Fruit fly (Drosophila melanogaster) whole organism, embryonic: ENCODE measurements around the gene ZnT63C.

Experiments used
- Ada2b ChIP-seq: fragments of 200-800 bp; sonication (Bioruptor generic); IDR thresholded peaks from 2 replicates; pipeline ENCODE4 v1.3.6; 2022; ENCODE audit warnings: missing biosample characterization, missing genetic modification characterization
- B-H2 ChIP-seq: fragments of 200-800 bp; sonication (Bioruptor generic); optimal IDR thresholded peaks from 2 replicates; lab custom pipeline; 2018; ENCODE audit warnings: missing biosample characterization, mild to moderate bottlenecking, missing genetic modification characterization
- CG10543 ChIP-seq: fragments of 200-800 bp; sonication (Bioruptor generic); optimal IDR thresholded peaks from 3 replicates; lab custom pipeline; 2017; ENCODE audit warnings: missing biosample characterization, mild to moderate bottlenecking, missing genetic modification characterization, moderate library complexity
- CG10959 ChIP-seq: fragments of 200-800 bp; sonication (Bioruptor generic); IDR thresholded peaks from 2 replicates; pipeline ENCODE4 v1.3.6; 2022; ENCODE audit warnings: missing biosample characterization, missing genetic modification characterization
- CG11093 ChIP-seq: fragments of 200-800 bp; sonication (Bioruptor generic); IDR thresholded peaks from 3 replicates; pipeline ENCODE4 v1.3.6; 2022; ENCODE audit warnings: missing biosample characterization, missing genetic modification characterization
- CG12391 ChIP-seq: fragments of 200-800 bp; sonication (Bioruptor generic); optimal IDR thresholded peaks from 3 replicates; lab custom pipeline; 2018; ENCODE audit warnings: missing biosample characterization, mild to moderate bottlenecking, missing genetic modification characterization, moderate library complexity
- CG13775 ChIP-seq: fragments of 200-800 bp; sonication (Bioruptor generic); optimal IDR thresholded peaks from 3 replicates; lab custom pipeline; 2017; ENCODE audit warnings: missing biosample characterization, mild to moderate bottlenecking, missing genetic modification characterization
- CG14441 ChIP-seq: fragments of 200-800 bp; sonication (Bioruptor generic); IDR thresholded peaks from 2 replicates; pipeline ENCODE4 v1.3.6; 2022; ENCODE audit warnings: missing biosample characterization, missing genetic modification characterization
- CG14667 ChIP-seq: fragments of 200-800 bp; sonication (Bioruptor generic); IDR thresholded peaks from 2 replicates; pipeline ENCODE4 v1.3.6; 2022; ENCODE audit warnings: missing biosample characterization, missing genetic modification characterization
- CG1529 ChIP-seq: fragments of 200-800 bp; sonication (Bioruptor generic); optimal IDR thresholded peaks from 3 replicates; lab custom pipeline; 2018; ENCODE audit warnings: missing biosample characterization, missing genetic modification characterization
- CG15696 ChIP-seq: fragments of 200-800 bp; sonication (Bioruptor generic); optimal IDR thresholded peaks from 2 replicates; lab custom pipeline; 2019; ENCODE audit warnings: missing biosample characterization, mild to moderate bottlenecking, missing genetic modification characterization, moderate library complexity
- CG17829 ChIP-seq: fragments of 200-800 bp; optimal IDR thresholded peaks from 2 replicates; lab custom pipeline; 2019; ENCODE audit warnings: missing biosample characterization, mild to moderate bottlenecking, missing genetic modification characterization, moderate library complexity
- CG18599 ChIP-seq: fragments of 200-800 bp; sonication (Bioruptor generic); optimal IDR thresholded peaks from 3 replicates; lab custom pipeline; 2017; ENCODE audit warnings: missing biosample characterization, missing genetic modification characterization, mild to moderate bottlenecking, moderate library complexity, missing genetic modification reagents
- CG18619 ChIP-seq: fragments of 200-800 bp; sonication (Bioruptor generic); optimal IDR thresholded peaks from 3 replicates; lab custom pipeline; 2017; ENCODE audit warnings: missing biosample characterization, mild to moderate bottlenecking, missing genetic modification characterization
- CG2712 ChIP-seq: fragments of 200-800 bp; optimal IDR thresholded peaks from 3 replicates; lab custom pipeline; 2019; ENCODE audit warnings: missing biosample characterization, mild to moderate bottlenecking, missing genetic modification characterization, moderate library complexity
- CG30431 ChIP-seq: fragments of 200-800 bp; sonication (Bioruptor generic); optimal IDR thresholded peaks from 2 replicates; lab custom pipeline; 2017; ENCODE audit warnings: missing biosample characterization, missing genetic modification characterization
- CG42726 ChIP-seq: fragments of 200-800 bp; sonication (Bioruptor generic); IDR thresholded peaks from 2 replicates; pipeline ENCODE4 v1.3.6; 2022; ENCODE audit warnings: missing biosample characterization, missing genetic modification characterization; ENCODE audit not compliant: partially characterized antibody
- CG6813 ChIP-seq: fragments of 200-800 bp; sonication (Bioruptor generic); optimal IDR thresholded peaks from 2 replicates; lab custom pipeline; 2017; ENCODE audit warnings: missing biosample characterization, missing genetic modification characterization, mild to moderate bottlenecking, moderate library complexity, missing genetic modification reagents
- CG7556 ChIP-seq: fragments of 200-800 bp; sonication (Bioruptor generic); optimal IDR thresholded peaks from 2 replicates; lab custom pipeline; 2017; ENCODE audit warnings: missing biosample characterization, mild to moderate bottlenecking, missing genetic modification characterization
- CG7786 ChIP-seq: fragments of 200-800 bp; sonication (Bioruptor generic); optimal IDR thresholded peaks from 2 replicates; lab custom pipeline; 2016; ENCODE audit warnings: missing biosample characterization, missing genetic modification characterization
- CG9727 ChIP-seq: fragments of 200-800 bp; sonication (Bioruptor generic); optimal IDR thresholded peaks from 3 replicates; lab custom pipeline; 2017; ENCODE audit warnings: missing biosample characterization, mild to moderate bottlenecking, missing genetic modification characterization
- CG9932 ChIP-seq: fragments of 200-800 bp; sonication (Bioruptor generic); IDR thresholded peaks from 2 replicates; pipeline ENCODE4 v1.3.6; 2022; ENCODE audit warnings: missing biosample characterization, missing genetic modification characterization
- Dad ChIP-seq: fragments of 200-800 bp; sonication (Bioruptor generic); optimal IDR thresholded peaks from 3 replicates; lab custom pipeline; 2016; ENCODE audit warnings: missing biosample characterization, missing genetic modification characterization
- E2f1 ChIP-seq: fragments of 200-800 bp; sonication (Bioruptor generic); IDR thresholded peaks from 2 replicates; pipeline ENCODE4 v1.3.6; 2022; ENCODE audit warnings: missing biosample characterization, missing genetic modification characterization
- Eip74EF ChIP-seq, 2 experiments: fragments of 200-800 bp in 1 of 2; fragments of >200 bp in 1 of 2; sonication (Bioruptor generic) in 1 of 2; optimal IDR thresholded peaks; 2 replicates each; lab custom pipeline; 2017 to 2019; ENCODE audit warnings: missing biosample characterization in 2 of 2, missing genetic modification characterization in 2 of 2, mild to moderate bottlenecking in 1 of 2, moderate library complexity in 1 of 2
- H2.0 ChIP-seq: fragments of 200-800 bp; sonication (Bioruptor generic); IDR thresholded peaks from 2 replicates; pipeline ENCODE4 v1.3.6; 2022; ENCODE audit warnings: missing biosample characterization, missing genetic modification characterization
- HLH3B ChIP-seq: fragments of 200-800 bp; sonication (Bioruptor generic); IDR thresholded peaks from 2 replicates; pipeline ENCODE4 v1.3.6; 2022; ENCODE audit warnings: missing biosample characterization, missing genetic modification characterization
- Jarid2 ChIP-seq: fragments of 200-800 bp; sonication (Bioruptor generic); optimal IDR thresholded peaks from 3 replicates; lab custom pipeline; 2017; ENCODE audit warnings: mild to moderate bottlenecking, missing biosample characterization, missing genetic modification reagents, missing genetic modification characterization
- Lim3 ChIP-seq: fragments of 200-800 bp; sonication (Bioruptor generic); IDR thresholded peaks from 2 replicates; pipeline ENCODE4 v1.3.6; 2022; ENCODE audit warnings: missing biosample characterization, missing genetic modification characterization
- NC2β ChIP-seq: fragments of 200-800 bp; sonication (Bioruptor generic); optimal IDR thresholded peaks from 2 replicates; lab custom pipeline; 2016; ENCODE audit warnings: missing biosample characterization, missing genetic modification characterization
- Ptx1 ChIP-seq: fragments of 200-800 bp; sonication (Bioruptor generic); IDR thresholded peaks from 2 replicates; pipeline ENCODE4 v1.3.6; 2022; ENCODE audit warnings: missing biosample characterization, missing genetic modification characterization
- Side ChIP-seq: fragments of 200-800 bp; sonication (Bioruptor generic); optimal IDR thresholded peaks from 2 replicates; lab custom pipeline; 2016; ENCODE audit warnings: missing biosample characterization, missing genetic modification characterization
- aop ChIP-seq: fragments of 200-800 bp; sonication (Bioruptor generic); IDR thresholded peaks from 2 replicates; pipeline ENCODE4 v1.3.6; 2022; ENCODE audit warnings: missing biosample characterization, missing genetic modification characterization
- cad ChIP-seq: fragments of >200 bp; optimal IDR thresholded peaks from 2 replicates; lab custom pipeline; 2017; ENCODE audit warnings: missing biosample characterization, missing genetic modification characterization
- crp ChIP-seq, 2 experiments: fragments of 200-800 bp; sonication (Bioruptor generic); optimal IDR thresholded peaks; 2 replicates in 1 of 2; 3 replicates in 1 of 2; lab custom pipeline; 2017; ENCODE audit warnings: missing biosample characterization in 2 of 2, missing genetic modification characterization in 2 of 2, mild to moderate bottlenecking in 1 of 2, moderate library complexity in 1 of 2
- dimm ChIP-seq: fragments of 200-800 bp; sonication (Bioruptor generic); IDR thresholded peaks from 2 replicates; pipeline ENCODE4 v1.3.6; 2022; ENCODE audit warnings: missing biosample characterization, missing genetic modification characterization
- fu2 ChIP-seq: fragments of 200-800 bp; sonication (Bioruptor generic); optimal IDR thresholded peaks from 2 replicates; lab custom pipeline; 2016; ENCODE audit warnings: missing biosample characterization, missing genetic modification characterization
- gce ChIP-seq: fragments of 200-800 bp; sonication (Bioruptor generic); IDR thresholded peaks from 3 replicates; pipeline ENCODE4 v1.3.6; 2022; ENCODE audit warnings: missing biosample characterization, missing genetic modification characterization
- hbn ChIP-seq: fragments of 200-800 bp; sonication (Bioruptor generic); IDR thresholded peaks from 2 replicates; pipeline ENCODE4 v1.3.6; 2022; ENCODE audit warnings: missing biosample characterization, missing genetic modification characterization; ENCODE audit not compliant: partially characterized antibody
- jumu ChIP-seq: fragments of 200-800 bp; sonication (Bioruptor generic); optimal IDR thresholded peaks from 3 replicates; lab custom pipeline; 2016; ENCODE audit warnings: missing biosample characterization, missing genetic modification characterization
- kni ChIP-seq: fragments of 200-800 bp; sonication (Bioruptor generic); optimal IDR thresholded peaks from 3 replicates; lab custom pipeline; 2017; ENCODE audit warnings: mild to moderate bottlenecking, missing biosample characterization, missing genetic modification reagents, missing genetic modification characterization
- mirr ChIP-seq: fragments of 200-800 bp; sonication (Bioruptor generic); optimal IDR thresholded peaks from 3 replicates; lab custom pipeline; 2018; ENCODE audit warnings: missing biosample characterization, mild to moderate bottlenecking, missing genetic modification characterization
- mld ChIP-seq: fragments of 200-800 bp; sonication (Bioruptor generic); IDR thresholded peaks from 3 replicates; pipeline ENCODE4 v1.3.6; 2022; ENCODE audit warnings: missing biosample characterization, missing genetic modification characterization; ENCODE audit not compliant: partially characterized antibody
- pfk ChIP-seq: fragments of 200-800 bp; sonication (Bioruptor generic); optimal IDR thresholded peaks from 2 replicates; lab custom pipeline; 2018; ENCODE audit warnings: missing biosample characterization, mild to moderate bottlenecking, missing genetic modification characterization, moderate library complexity
- phol ChIP-seq: fragments of 200-800 bp; sonication (Bioruptor generic); optimal IDR thresholded peaks from 3 replicates; lab custom pipeline; 2018; ENCODE audit warnings: missing biosample characterization, mild to moderate bottlenecking, missing genetic modification characterization, moderate library complexity
- sob ChIP-seq: fragments of 200-800 bp; sonication (Bioruptor generic); IDR thresholded peaks from 2 replicates; pipeline ENCODE4 v1.3.6; 2022; ENCODE audit warnings: missing biosample characterization, missing genetic modification characterization
- trh ChIP-seq: fragments of 200-800 bp; sonication (Bioruptor generic); optimal IDR thresholded peaks from 2 replicates; lab custom pipeline; 2016; ENCODE audit warnings: missing biosample characterization, missing genetic modification characterization
- tx ChIP-seq: fragments of 200-800 bp; sonication (Bioruptor generic); optimal IDR thresholded peaks from 2 replicates; lab custom pipeline; 2016; ENCODE audit warnings: missing biosample characterization, missing genetic modification characterization
- vvl ChIP-seq: fragments of 200-800 bp; sonication (Bioruptor generic); IDR thresholded peaks from 2 replicates; pipeline ENCODE4 v1.3.6; 2022; ENCODE audit warnings: missing biosample characterization, missing genetic modification characterization

The ZnT63C gene

DNA sequence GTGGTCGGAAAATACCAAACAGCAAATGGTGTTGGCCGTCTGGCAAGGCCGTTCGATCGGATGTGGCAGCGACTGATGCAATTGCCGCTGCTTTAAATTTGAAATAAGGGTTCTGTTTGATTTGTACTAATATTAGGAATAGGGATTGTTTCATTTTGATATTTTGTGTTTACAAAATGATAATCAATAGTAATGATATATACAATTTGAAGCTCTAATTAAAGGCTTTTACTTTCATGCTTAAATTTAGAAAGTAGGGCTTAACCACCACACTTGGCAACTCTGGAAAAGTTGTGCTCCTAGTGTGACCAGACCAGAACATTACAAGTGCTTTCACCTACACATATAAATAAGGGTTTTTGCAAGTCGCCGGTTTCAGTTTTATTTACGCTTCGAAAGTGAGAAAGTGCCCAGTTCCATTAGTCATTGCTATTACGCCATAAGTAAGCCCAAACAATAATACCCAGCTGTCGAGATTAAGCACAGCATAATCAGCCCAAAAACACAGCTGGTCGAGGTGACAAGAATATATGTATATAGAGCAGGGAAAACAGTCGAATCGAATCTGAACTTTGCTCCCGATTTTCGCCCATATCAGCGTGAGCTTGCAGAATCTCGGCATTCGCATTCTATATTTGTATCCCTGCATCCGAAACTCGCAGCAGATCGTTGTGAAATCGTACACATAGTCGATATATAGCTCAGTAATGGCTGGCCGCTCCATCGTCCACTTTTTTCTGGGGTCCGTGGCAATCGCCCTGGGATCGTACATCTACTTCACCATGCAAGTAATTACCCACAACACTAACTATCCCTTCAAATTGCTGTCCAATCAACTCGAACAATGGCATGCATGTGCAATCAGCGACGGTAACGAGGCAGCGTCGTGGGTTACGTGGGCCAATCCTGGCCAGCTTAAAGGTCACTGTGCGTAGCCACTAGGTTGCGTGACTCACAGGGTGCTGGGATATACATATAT lies 22.7 kb downstream of the ZnT63C start, which contains the start of gene Gtpx (continued):
- TF ChIP-seq B-H2 (GFP tag; lab: Kevin White, UChicago) (peak; percentile 57), tx (GFP tag; lab: Kevin White, UChicago) (peak; percentile 40), CG18619 (GFP tag; lab: Kevin White, UChicago) (peak; percentile 46), fu2 (GFP tag; lab: Kevin White, UChicago) (peak; percentile 11), H2.0 (GFP tag; lab: Robert Waterston, UW) (no peak), CG2712 (tag; lab: Kevin White, UChicago) (peak; percentile 37), CG10543 (peak; percentile 46), CG13775 (GFP tag; lab: Kevin White, UChicago) (peak; percentile 48), CG14667 (no peak), gce (no peak), CG10959 (GFP tag; lab: Robert Waterston, UW) (no peak), E2f1 (GFP tag; lab: Robert Waterston, UW) (no peak), vvl (GFP tag; lab: Robert Waterston, UW) (peak; percentile 62), CG15696 (tag; lab: Kevin White, UChicago) (no peak), CG7556 (GFP tag; lab: Kevin White, UChicago) (peak; percentile 8), HLH3B (GFP tag; lab: Robert Waterston, UW) (no peak), CG12391 (tag; lab: Kevin White, UChicago) (peak; percentile 70), Ada2b (GFP tag; lab: Robert Waterston, UW) (no peak), Eip74EF (GFP tag; optimal IDR thresholded peaks at IDR 0.05; lab: Kevin White, UChicago) (no peak), Dad (GFP tag; lab: Kevin White, UChicago) (no peak), CG14441 (GFP tag; lab: Robert Waterston, UW) (peak; percentile 51; the same call in 1 of the 2 replicates), CG9727 (peak; percentile 26), kni (GFP tag; lab: Kevin White, UChicago) (peak; percentile 32), trh (no peak), sob (GFP tag; lab: Robert Waterston, UW) (no peak), Ptx1 (no peak), aop (GFP tag; lab: Robert Waterston, UW) (no peak), CG7786 (GFP tag; lab: Kevin White, UChicago) (peak; percentile 21), pfk (GFP tag; lab: Kevin White, UChicago) (no peak), dimm (no peak), CG30431 (no peak), mld (no peak), crp (GFP tag; optimal IDR thresholded peaks at IDR 0.05; lab: Kevin White, UChicago) (peak in 1 of 2 experiments; percentile 22), CG1529 (no peak), CG9932 (GFP tag; lab: Robert Waterston, UW) (peak; percentile 69), hbn (GFP tag; lab: Robert Waterston, UW) (no peak), Lim3 (no peak), CG6813 (GFP tag; lab: Kevin White, UChicago) (no peak), cad (GFP tag; lab: Kevin White, UChicago) (no peak), Jarid2 (no peak), CG17829 (tag; lab: Kevin White, UChicago) (peak; percentile 41), jumu (GFP tag; lab: Kevin White, UChicago) (peak; percentile 25), phol (tag; lab: Kevin White, UChicago) (peak; percentile 57), NC2β (peak; percentile 39), mirr (GFP tag; lab: Kevin White, UChicago) (no peak), Side (peak; percentile 48), CG42726 (no peak), CG11093 (GFP tag; lab: Robert Waterston, UW) (no peak), CG18599 (GFP tag; lab: Kevin White, UChicago) (peak; percentile 43)
